Worm (Caenorhabditis elegans) whole organism, L4 larva: Measurements from ENCODE around the gene dct-18.
A peak's percentile ranks its signal among the peaks of the same experiment; 100 is the strongest.

Experiments
- F49E8.2 ChIP-seq: sonication (generic microtip); optimal IDR thresholded peaks from 2 replicates; lab custom pipeline; 2016; ENCODE audit warnings: missing compliant biosample characterization, mild to moderate bottlenecking, missing genetic modification characterization, borderline replicate concordance
- T26A8.4 ChIP-seq: fragments of 200-800 bp; sonication (Bioruptor generic); IDR thresholded peaks from 2 replicates; pipeline ENCODE4 v1.3.6; 2022; ENCODE audit warnings: missing genetic modification characterization, missing compliant biosample characterization
- Y48G9A.11 ChIP-seq: fragments of 200-800 bp; sonication (Bioruptor generic); IDR thresholded peaks from 2 replicates; pipeline ENCODE4 v1.3.6; 2022; ENCODE audit warnings: missing genetic modification reagents, missing genetic modification characterization, missing compliant biosample characterization
- ZK546.5 ChIP-seq, 2 experiments: sonication (generic microtip); optimal IDR thresholded peaks; 2 replicates each; lab custom pipeline; 2017; ENCODE audit warnings: missing biosample characterization in 2 of 2, missing genetic modification characterization in 2 of 2
- ama-1 ChIP-seq: fragments of 150-350 bp; optimal IDR thresholded peaks from 2 replicates; lab custom pipeline; 2014; ENCODE audit warnings: inconsistent platforms, mixed read lengths
- ceh-44 ChIP-seq: fragments of 200-800 bp; sonication (Bioruptor generic); IDR thresholded peaks from 2 replicates; pipeline ENCODE4 v1.3.6; 2022; ENCODE audit warnings: missing genetic modification reagents, missing genetic modification characterization, missing compliant biosample characterization
- ceh-82 ChIP-seq: sonication (generic microtip); optimal IDR thresholded peaks from 2 replicates; lab custom pipeline; 2017; ENCODE audit warnings: missing biosample characterization, missing genetic modification characterization
- cey-2 ChIP-seq: sonication (generic microtip); optimal IDR thresholded peaks from 3 replicates; lab custom pipeline; 2017; ENCODE audit warnings: missing genetic modification characterization, mild to moderate bottlenecking, missing compliant biosample characterization, antibody characterized with exemption, borderline replicate concordance; ENCODE audit not compliant: insufficient read depth
- daf-16 ChIP-seq, 3 experiments: sonication (generic microtip); optimal IDR thresholded peaks; 2 replicates each; lab custom pipeline; 2016 to 2017; ENCODE audit warnings: missing genetic modification characterization in 3 of 3, missing genetic modification reagents in 3 of 3, mild to moderate bottlenecking in 2 of 3, missing compliant biosample characterization in 2 of 3, missing biosample characterization in 1 of 3, moderate library complexity in 1 of 3
- dmd-6 ChIP-seq: fragments of 200-800 bp; sonication (Bioruptor generic); IDR thresholded peaks from 2 replicates; pipeline ENCODE4 v1.3.6; 2022; ENCODE audit warnings: missing genetic modification reagents, missing genetic modification characterization, missing compliant biosample characterization
- dpl-1 ChIP-seq: fragments of 150-350 bp; optimal IDR thresholded peaks from 2 replicates; lab custom pipeline; 2014; ENCODE audit warnings: missing biosample characterization, missing genetic modification reagents, missing genetic modification characterization
- dve-1 ChIP-seq: sonication (generic microtip); optimal IDR thresholded peaks from 2 replicates; lab custom pipeline; 2017; ENCODE audit warnings: antibody characterized with exemption, mild to moderate bottlenecking, missing genetic modification characterization, missing compliant biosample characterization; ENCODE audit not compliant: insufficient read depth
- hif-1 ChIP-seq, 2 experiments: sonication (generic microtip); optimal IDR thresholded peaks; 2 replicates each; lab custom pipeline; 2016 to 2017; ENCODE audit warnings: missing compliant biosample characterization in 2 of 2, missing genetic modification characterization in 2 of 2, missing genetic modification reagents in 2 of 2, missing genotype in 2 of 2, mild to moderate bottlenecking in 1 of 2
- hlh-11 ChIP-seq: fragments of 200-800 bp; sonication (Bioruptor generic); optimal IDR thresholded peaks from 2 replicates; lab custom pipeline; 2018; ENCODE audit warnings: mild to moderate bottlenecking, missing genetic modification characterization, missing compliant biosample characterization
- hlh-30 ChIP-seq: sonication (generic microtip); optimal IDR thresholded peaks from 2 replicates; lab custom pipeline; 2017; ENCODE audit warnings: antibody characterized with exemption, mild to moderate bottlenecking, missing genetic modification characterization, missing compliant biosample characterization; ENCODE audit not compliant: insufficient read depth
- jun-1 ChIP-seq: fragments of 150-350 bp; optimal IDR thresholded peaks from 2 replicates; lab custom pipeline; 2014; ENCODE audit warnings: missing biosample characterization, missing genetic modification reagents, missing genetic modification characterization
- lin-1 ChIP-seq: fragments of 200-800 bp; sonication (Bioruptor generic); IDR thresholded peaks from 2 replicates; pipeline ENCODE4 v1.3.6; 2022; ENCODE audit warnings: missing genetic modification reagents, missing genetic modification characterization, missing compliant biosample characterization
- lin-29 ChIP-seq: fragments of 200-800 bp; sonication (Bioruptor generic); IDR thresholded peaks from 2 replicates; pipeline ENCODE4 v1.3.6; 2022; ENCODE audit warnings: missing genetic modification reagents, missing genetic modification characterization, missing compliant biosample characterization
- lin-38 ChIP-seq: fragments of 200-800 bp; sonication (Bioruptor generic); IDR thresholded peaks from 2 replicates; pipeline ENCODE4 v1.3.6; 2022; ENCODE audit warnings: missing genetic modification reagents, missing genetic modification characterization, missing compliant biosample characterization
- madf-5 ChIP-seq, 2 experiments: fragments of 200-800 bp; sonication (Bioruptor generic); IDR thresholded peaks; 2 replicates each; pipeline ENCODE4 v1.3.6; 2022; ENCODE audit warnings: missing compliant biosample characterization in 2 of 2, missing genetic modification characterization in 2 of 2
- mdt-29 ChIP-seq: fragments of 200-800 bp; sonication (Bioruptor generic); IDR thresholded peaks from 2 replicates; pipeline ENCODE4 v1.3.6; 2022; ENCODE audit warnings: missing genetic modification reagents, missing genetic modification characterization, missing compliant biosample characterization
- mes-2 ChIP-seq: sonication (generic microtip); optimal IDR thresholded peaks from 2 replicates; lab custom pipeline; 2016; ENCODE audit warnings: missing genotype, mild to moderate bottlenecking, missing genetic modification characterization, missing compliant biosample characterization; ENCODE audit not compliant: poor library complexity, severe bottlenecking
- mxl-3 ChIP-seq: fragments of 200-800 bp; sonication (Bioruptor generic); optimal IDR thresholded peaks from 2 replicates; lab custom pipeline; 2018; ENCODE audit warnings: mild to moderate bottlenecking, missing genetic modification characterization, missing compliant biosample characterization
- nhr-102 ChIP-seq: sonication (generic microtip); optimal IDR thresholded peaks from 2 replicates; lab custom pipeline; 2016; ENCODE audit warnings: mild to moderate bottlenecking, missing genetic modification characterization, moderate library complexity, missing compliant biosample characterization
- nhr-28 ChIP-seq: fragments of 150-350 bp; optimal IDR thresholded peaks from 2 replicates; lab custom pipeline; 2014; ENCODE audit warnings: missing biosample characterization, missing genetic modification characterization
- nhr-41 ChIP-seq: fragments of 200-800 bp; sonication (Bioruptor generic); IDR thresholded peaks from 2 replicates; pipeline ENCODE4 v1.3.6; 2022; ENCODE audit warnings: missing genetic modification reagents, missing genetic modification characterization, missing compliant biosample characterization
- nhr-42 ChIP-seq: fragments of 200-800 bp; sonication (Bioruptor generic); IDR thresholded peaks from 2 replicates; pipeline ENCODE4 v1.3.6; 2022; ENCODE audit warnings: missing genetic modification characterization, missing compliant biosample characterization
- nhr-48 ChIP-seq: sonication (generic microtip); optimal IDR thresholded peaks from 2 replicates; lab custom pipeline; 2016; ENCODE audit warnings: mild to moderate bottlenecking, missing genetic modification characterization, missing compliant biosample characterization
- nhr-6 ChIP-seq: fragments of 150-350 bp; optimal IDR thresholded peaks from 2 replicates; lab custom pipeline; 2014; ENCODE audit warnings: missing biosample characterization, missing genetic modification characterization
- nhr-77 ChIP-seq: fragments of 150-350 bp; optimal IDR thresholded peaks from 2 replicates; lab custom pipeline; 2014; ENCODE audit warnings: missing biosample characterization, missing genetic modification characterization
- php-3 ChIP-seq: fragments of 200-800 bp; sonication (Bioruptor generic); IDR thresholded peaks from 2 replicates; pipeline ENCODE4 v1.3.6; 2022; ENCODE audit warnings: missing genetic modification reagents, missing genetic modification characterization, missing compliant biosample characterization
- pqm-1 ChIP-seq: sonication (generic microtip); optimal IDR thresholded peaks from 2 replicates; lab custom pipeline; 2017; ENCODE audit warnings: missing biosample characterization, missing genetic modification characterization
- set-16 ChIP-seq: fragments of 200-800 bp; sonication (Bioruptor generic); IDR thresholded peaks from 2 replicates; pipeline ENCODE4 v1.3.6; 2022; ENCODE audit warnings: missing genetic modification reagents, missing genetic modification characterization, missing compliant biosample characterization
- snpc-1.2 ChIP-seq: fragments of 200-800 bp; sonication (Bioruptor generic); IDR thresholded peaks from 2 replicates; pipeline ENCODE4 v1.3.6; 2022; ENCODE audit warnings: missing genetic modification reagents, missing genetic modification characterization, missing compliant biosample characterization
- spr-1 ChIP-seq: sonication (generic microtip); optimal IDR thresholded peaks from 2 replicates; lab custom pipeline; 2016; ENCODE audit warnings: mild to moderate bottlenecking, missing genetic modification characterization, missing compliant biosample characterization
- tra-1 ChIP-seq: fragments of 200-800 bp; sonication (Bioruptor generic); IDR thresholded peaks from 2 replicates; pipeline ENCODE4 v1.3.6; 2022; ENCODE audit warnings: missing genetic modification reagents, missing genetic modification characterization, missing compliant biosample characterization
- unc-130 ChIP-seq: sonication (generic microtip); optimal IDR thresholded peaks from 2 replicates; lab custom pipeline; 2016; ENCODE audit warnings: missing genetic modification reagents, missing genetic modification characterization, missing compliant biosample characterization
- zag-1 ChIP-seq: fragments of 150-350 bp; optimal IDR thresholded peaks from 2 replicates; lab custom pipeline; 2014; ENCODE audit warnings: missing biosample characterization, missing genetic modification characterization
- zip-2 ChIP-seq: fragments of 150-350 bp; optimal IDR thresholded peaks from 2 replicates; lab custom pipeline; 2014; ENCODE audit warnings: missing biosample characterization, missing genetic modification characterization

dct-18 gene

DNA sequence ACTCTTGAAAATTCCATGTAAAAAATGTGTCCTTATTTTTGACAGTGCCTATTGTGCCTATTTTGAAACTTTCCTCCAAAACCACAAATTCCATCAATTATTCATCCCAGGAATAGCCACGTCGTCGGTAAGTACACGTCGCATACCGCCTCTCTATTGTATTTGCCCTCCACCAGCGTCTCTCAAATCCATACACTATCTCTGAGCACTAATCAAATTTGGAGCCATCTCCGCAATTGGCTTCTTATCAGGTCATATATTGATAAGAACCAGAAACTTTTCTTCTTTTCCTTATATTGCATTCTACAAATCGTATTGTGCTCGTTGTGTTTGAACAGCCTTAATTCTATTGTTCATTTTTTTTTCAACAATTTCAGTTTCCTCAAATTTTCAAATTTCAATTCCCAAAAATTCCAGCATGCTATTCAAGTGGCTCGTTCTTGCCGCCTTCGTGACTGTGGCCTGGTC, at the start of gene dct-18:
Gene dct-18 (plus strand): TSS at position 418 of the 468 bp plus-strand sequence.
- TF ChIP-seq nhr-48 (tag; lab: Kevin White, UChicago) (no peak), nhr-6 (no peak), ama-1 (lab: Kevin White, UChicago) (no peak), mes-2 (tag; lab: Kevin White, UChicago) (no peak), ZK546.5 (tag; optimal IDR thresholded peaks at IDR 0.05; lab: Kevin White, UChicago) (no peak), madf-5 (GFP tag; IDR thresholded peaks at IDR 0.05; lab: Robert Waterston, UW) (no peak), hlh-11 (tag; lab: Kevin White, UChicago) (peak; percentile 62), php-3 (0 out of 2 replicates have a peak, but pooled peaks have one; percentile 20), lin-38 (no peak), nhr-42 (GFP tag; lab: Robert Waterston, UW) (no peak), ceh-82 (no peak), hlh-30 (tag; lab: Kevin White, UChicago) (no peak), daf-16 (GFP tag; optimal IDR thresholded peaks at IDR 0.05; lab: Kevin White, UChicago) (no peak), daf-16 (tag; optimal IDR thresholded peaks at IDR 0.05; lab: Kevin White, UChicago) (peak; percentile 54), nhr-77 (tag; lab: Kevin White, UChicago) (peak; percentile 29), mxl-3 (GFP tag; lab: Kevin White, UChicago) (peak; percentile 0), spr-1 (tag; lab: Kevin White, UChicago) (no peak), cey-2 (no peak), nhr-41 (GFP tag; lab: Robert Waterston, UW) (0 out of 2 replicates have a peak, but pooled peaks have one; percentile 39), T26A8.4 (no peak), zip-2 (tag; lab: Kevin White, UChicago) (no peak), ceh-44 (GFP tag; lab: Robert Waterston, UW) (no peak), snpc-1.2 (GFP tag; lab: Robert Waterston, UW) (no peak), dve-1 (tag; lab: Kevin White, UChicago) (peak; percentile 66), dmd-6 (GFP tag; lab: Robert Waterston, UW) (peak; percentile 48), lin-1 (0 out of 2 replicates have a peak, but pooled peaks have one; percentile 15), Y48G9A.11 (GFP tag; lab: Robert Waterston, UW) (no peak), F49E8.2 (no peak), nhr-102 (tag; lab: Kevin White, UChicago) (no peak), tra-1 (no peak), hif-1 (tag; optimal IDR thresholded peaks at IDR 0.05; lab: Kevin White, UChicago) (no peak), unc-130 (GFP tag; lab: Kevin White, UChicago) (no peak), nhr-28 (tag; lab: Kevin White, UChicago) (peak; percentile 88), pqm-1 (tag; lab: Kevin White, UChicago) (peak; percentile 77), jun-1 (no peak), zag-1 (tag; lab: Kevin White, UChicago) (no peak)

DNA sequence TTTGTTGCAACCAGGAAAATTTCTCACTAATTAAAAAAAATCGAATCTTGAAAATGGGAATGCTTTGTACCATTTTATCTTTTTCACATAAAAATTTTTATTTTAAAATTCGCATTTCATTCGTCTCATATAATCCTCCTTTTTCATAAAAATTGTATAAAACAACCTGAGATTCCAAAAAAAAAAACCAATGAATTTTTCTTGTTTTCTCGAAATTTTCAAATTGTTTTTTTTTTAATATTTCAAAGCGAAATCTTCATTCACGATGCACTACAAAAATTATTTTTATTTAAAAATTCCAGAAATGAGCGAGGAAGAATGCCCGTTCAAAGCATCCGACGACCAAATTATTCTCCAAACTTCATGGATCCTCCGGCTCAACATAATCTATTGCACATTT, 46.7 kb upstream of the dct-18 start, which contains the start of gene sra-14:
Gene sra-14 (plus strand): TSS at position 301 of the 400 bp plus-strand sequence.
- no peak for TF ChIP-seq nhr-41 (GFP tag; lab: Robert Waterston, UW)
- no peak for TF ChIP-seq cey-2
- TF ChIP-seq nhr-48 (tag; lab: Kevin White, UChicago) = no peak

DNA sequence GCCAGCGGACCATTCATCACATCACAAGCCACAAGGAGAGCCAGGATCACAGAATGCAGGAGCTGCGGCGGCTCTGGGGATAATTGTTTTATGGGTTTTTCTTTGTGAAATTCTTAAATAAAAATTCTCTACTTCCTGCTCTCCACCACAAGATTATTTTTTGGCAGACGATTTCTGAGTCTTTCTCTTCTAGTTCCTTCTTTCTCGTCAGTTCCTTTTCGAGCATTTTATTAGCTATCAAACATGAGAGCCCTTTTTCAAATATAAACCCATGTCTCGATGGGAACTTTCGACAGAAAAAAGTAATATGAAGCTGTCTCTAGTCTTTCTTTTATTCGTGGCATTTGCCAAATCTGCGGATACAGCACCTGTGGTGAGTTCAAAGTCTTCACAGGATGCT, 43.2 kb upstream of the dct-18 start, which contains the start of gene F35C5.3:
Gene F35C5.3 (plus strand): TSS at position 301 of the 400 bp plus-strand sequence.
- TF ChIP-seq nhr-41 (GFP tag; lab: Robert Waterston, UW) = no peak
- no peak for TF ChIP-seq hif-1 (tag; optimal IDR thresholded peaks at IDR 0.05; lab: Kevin White, UChicago)
- no peak for TF ChIP-seq lin-29 (GFP tag; lab: Robert Waterston, UW)
- no peak for TF ChIP-seq F49E8.2
- TF ChIP-seq dpl-1 (GFP tag; lab: Kevin White, UChicago) = no peak
- no peak for TF ChIP-seq mdt-29 (GFP tag; lab: Robert Waterston, UW)
- TF ChIP-seq zip-2 (tag; lab: Kevin White, UChicago) = no peak
- no peak for TF ChIP-seq set-16 (GFP tag; lab: Robert Waterston, UW)
- TF ChIP-seq, all 104 proteins: peak for 0
